Worm (Caenorhabditis elegans) whole organism, L2 larva: ENCODE measurements around the gene F36G3.2.

Source experiments
- aly-2 ChIP-seq: fragments of 150-350 bp; optimal IDR thresholded peaks from 2 replicates; lab custom pipeline; 2014; ENCODE audit warnings: missing biosample characterization, missing genetic modification characterization
- elt-3 ChIP-seq: sonication (generic microtip); optimal IDR thresholded peaks from 2 replicates; lab custom pipeline; 2017; ENCODE audit warnings: missing biosample characterization, missing genetic modification characterization
- lin-39 ChIP-seq: fragments of 150-350 bp; optimal IDR thresholded peaks from 2 replicates; lab custom pipeline; 2014; ENCODE audit warnings: missing biosample characterization, missing genetic modification reagents, missing genetic modification characterization
- mab-5 ChIP-seq: fragments of 150-350 bp; optimal IDR thresholded peaks from 2 replicates; lab custom pipeline; 2014; ENCODE audit warnings: missing biosample characterization, missing genetic modification characterization

DNA sequence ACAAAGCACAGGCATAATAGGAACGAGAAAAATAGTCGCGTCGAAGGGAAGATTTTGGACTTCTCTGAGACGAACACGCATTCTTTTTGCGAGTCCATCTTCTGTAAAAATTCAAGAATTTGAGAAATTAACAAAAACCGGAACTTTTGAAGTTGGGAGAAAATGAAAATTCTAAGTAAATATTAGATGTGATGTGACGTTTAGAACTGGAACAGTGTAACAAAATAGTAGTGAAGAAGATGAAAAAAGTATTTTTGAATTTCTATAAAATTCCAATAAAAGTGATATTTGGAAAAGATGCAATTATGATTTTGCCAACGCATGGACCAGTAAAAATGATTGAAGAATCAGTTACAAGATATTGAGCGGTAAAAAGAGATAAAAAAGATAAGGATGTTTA is 29.3 kb downstream of the F36G3.2 start, which contains the start of gene slc-17.9:
- TF ChIP-seq mab-5 (tag; lab: Kevin White, UChicago), result no peak
- TF ChIP-seq elt-3 (tag; lab: Kevin White, UChicago), result no peak
- TF ChIP-seq lin-39, result no peak
- TF ChIP-seq aly-2 (tag; lab: Kevin White, UChicago), result no peak
